Worm (Caenorhabditis elegans): Measurements from ENCODE around the gene cal-3.

DNA sequence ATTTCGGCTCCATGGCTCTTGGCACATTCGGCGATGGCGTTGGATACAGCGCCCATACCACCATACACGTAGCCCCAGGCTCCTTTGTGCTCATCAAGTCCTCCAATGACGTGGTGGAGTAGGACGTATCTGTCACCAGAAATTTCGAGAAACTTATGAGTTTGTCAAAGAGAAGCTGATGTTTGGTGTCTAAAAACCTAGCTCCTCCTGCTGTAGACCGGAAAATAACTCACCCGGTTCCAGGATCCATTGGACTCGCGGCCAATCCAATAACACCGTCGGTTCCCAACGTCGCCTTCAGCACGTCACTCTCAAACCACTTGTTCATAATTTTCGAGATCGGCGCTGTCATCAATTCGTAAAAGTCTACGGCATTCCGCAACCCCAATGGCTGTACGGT lies 42.0 kb upstream of the cal-3 start:
- no peak for TF ChIP-seq pax-1 (tag; optimal IDR thresholded peaks at IDR 0.05)
- TF ChIP-seq ama-1 (optimal IDR thresholded peaks at IDR 0.05) = no peak
- no peak for TF ChIP-seq C08G9.2 (tag; optimal IDR thresholded peaks at IDR 0.05)
- TF ChIP-seq npax-4 (tag; optimal IDR thresholded peaks at IDR 0.05) = no peak
- no peak for TF ChIP-seq tbx-2 (tag; optimal IDR thresholded peaks at IDR 0.05)
- no peak for TF ChIP-seq fkh-10 (GFP tag; optimal IDR thresholded peaks at IDR 0.05)
- no peak for TF ChIP-seq F13H6.1 (tag; optimal IDR thresholded peaks at IDR 0.05)
- no peak for TF ChIP-seq pqm-1 (tag; optimal IDR thresholded peaks at IDR 0.05)
- no peak for TF ChIP-seq nhr-232 (tag; optimal IDR thresholded peaks at IDR 0.05)
- TF ChIP-seq nhr-11 (tag; optimal IDR thresholded peaks at IDR 0.05) = no peak
- no peak for TF ChIP-seq pha-4 (tag; optimal IDR thresholded peaks at IDR 0.05)
- TF ChIP-seq lim-6 (tag; optimal IDR thresholded peaks at IDR 0.05) = no peak
- TF ChIP-seq ceh-9 (tag; optimal IDR thresholded peaks at IDR 0.05) = no peak
- TF ChIP-seq che-1 (tag; optimal IDR thresholded peaks at IDR 0.05) = no peak

Data from whole organism, late embryonic.